Worm (Caenorhabditis elegans): ENCODE measurements around the gene F56D6.23.

DNA sequence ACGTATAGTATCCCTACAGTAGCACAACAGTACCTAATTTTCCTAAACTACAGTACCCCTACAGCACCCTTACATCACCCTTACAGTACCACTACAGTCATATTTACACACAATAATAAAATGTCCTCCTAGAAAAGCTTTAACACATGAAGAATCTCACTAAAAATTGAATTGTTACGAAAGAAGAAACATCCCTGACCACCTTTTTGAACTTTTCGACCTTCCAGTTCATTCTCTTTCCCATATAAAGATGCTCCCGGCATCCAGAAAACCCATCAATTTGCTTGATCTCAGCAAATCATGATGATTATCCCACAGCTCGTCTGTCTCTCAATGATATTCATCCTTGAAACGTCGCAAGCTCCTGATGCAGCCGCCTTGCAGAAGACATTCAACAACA, 13.6 kb upstream of the F56D6.23 start, which contains the start of gene F56D6.21:
- TF ChIP-seq blmp-1 (tag; optimal IDR thresholded peaks at IDR 0.05; ENCODE audit: insufficient read depth) (no peak), unc-39 (tag; optimal IDR thresholded peaks at IDR 0.05) (no peak), lsy-2 (tag; optimal IDR thresholded peaks at IDR 0.05) (no peak), ceh-82 (tag; optimal IDR thresholded peaks at IDR 0.05) (no peak), elt-3 (tag; optimal IDR thresholded peaks at IDR 0.05) (no peak), aly-2 (tag; optimal IDR thresholded peaks at IDR 0.05) (no peak), lin-13 (GFP tag; optimal IDR thresholded peaks at IDR 0.05) (no peak), nhr-11 (tag; optimal IDR thresholded peaks at IDR 0.05) (no peak)
